Worm (Caenorhabditis elegans): ENCODE results near the gene ins-12.
A peak's percentile ranks its signal among the peaks of the same experiment; 100 is the strongest.

ins-12 gene

DNA sequence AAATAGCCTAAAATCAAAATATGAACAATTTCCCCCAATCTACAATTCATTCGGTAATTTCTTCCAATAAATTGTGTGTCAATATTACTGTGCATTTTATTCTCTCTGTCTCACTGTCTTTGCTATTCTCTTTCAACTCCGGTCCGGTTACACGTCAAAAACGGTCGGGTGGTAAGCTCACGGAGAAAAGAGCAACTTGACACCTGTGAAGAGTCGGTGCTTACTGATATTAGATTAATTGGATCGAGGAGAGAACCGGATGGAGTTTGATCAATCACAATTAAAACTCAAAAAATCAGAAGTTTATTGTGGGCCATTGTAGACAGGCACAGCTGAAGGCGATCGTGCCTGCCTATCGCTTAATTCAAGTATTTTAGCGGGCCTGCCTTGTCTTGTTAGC, 20.5 kb downstream of the ins-12 start (continued):
- 0 out of 2 replicates have a peak, but pooled peaks have one; percentile 47 for TF ChIP-seq bed-1 (GFP tag; IDR thresholded peaks at IDR 0.05)
- peak; percentile 86 for TF ChIP-seq repo-1 (tag; optimal IDR thresholded peaks at IDR 0.05)
- 0 out of 2 replicates have a peak, but pooled peaks have one; percentile 26 for TF ChIP-seq C06A6.2 (GFP tag; conservative IDR thresholded peaks at IDR 0.05)
- TF ChIP-seq cebp-1 (GFP tag; IDR thresholded peaks at IDR 0.05), result no peak
- TF ChIP-seq cebp-1 (tag; optimal IDR thresholded peaks at IDR 0.05), result peak; percentile 40
- TF ChIP-seq lin-35 (GFP tag; optimal IDR thresholded peaks at IDR 0.05), result peak in 1 of 3 experiments; percentile 55

DNA sequence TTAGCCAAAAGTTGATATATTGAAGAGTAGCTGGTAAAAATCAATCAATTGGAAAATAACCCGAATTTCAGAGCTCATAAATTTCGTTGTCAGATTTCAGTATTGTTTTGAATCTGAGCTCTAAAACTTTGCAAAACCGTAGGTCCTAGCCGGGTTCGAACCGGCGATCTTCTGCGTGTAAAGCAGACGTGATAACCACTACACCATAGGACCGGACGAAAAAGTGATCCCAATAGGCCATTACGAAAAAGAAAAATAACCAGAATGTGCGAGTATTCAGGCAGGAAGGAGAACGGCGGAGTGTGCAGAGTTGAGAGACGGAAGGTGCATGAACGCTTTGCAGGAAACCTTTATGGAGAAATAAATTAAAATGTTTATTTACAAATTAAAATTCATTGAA, 22.6 kb downstream of the ins-12 start:
- TF ChIP-seq ekl-4 (GFP tag; IDR thresholded peaks at IDR 0.05) (peak; percentile 40; the same call in 1 of the 2 replicates), nhr-120 (GFP tag; IDR thresholded peaks at IDR 0.05) (no peak), sptf-2 (GFP tag; optimal IDR thresholded peaks at IDR 0.05) (no peak), dpff-1 (tag; optimal IDR thresholded peaks at IDR 0.05) (no peak), atf-7 (tag; optimal IDR thresholded peaks at IDR 0.05) (no peak), let-526 (GFP tag; IDR thresholded peaks at IDR 0.05) (no peak), ceh-79 (tag; optimal IDR thresholded peaks at IDR 0.05) (no peak), lsy-27 (tag; optimal IDR thresholded peaks at IDR 0.05; ENCODE audit: borderline replicate concordance, insufficient read depth) (no peak), madf-6 (GFP tag; IDR thresholded peaks at IDR 0.05) (no peak), sdz-38 (tag; optimal IDR thresholded peaks at IDR 0.05) (no peak), attf-3 (GFP tag; conservative IDR thresholded peaks at IDR 0.05) (0 out of 2 replicates have a peak, but pooled peaks have one; percentile 13), F33H1.4 (GFP tag; IDR thresholded peaks at IDR 0.05) (peak; percentile 27; the same call in 1 of the 2 replicates), K11D2.4 (GFP tag; IDR thresholded peaks at IDR 0.05) (no peak), ceh-100 (GFP tag; IDR thresholded peaks at IDR 0.05) (peak; percentile 53; the same call in 1 of the 2 replicates), repo-1 (tag; optimal IDR thresholded peaks at IDR 0.05) (peak; percentile 15), egl-18 (GFP tag; IDR thresholded peaks at IDR 0.05) (no peak), madf-3 (GFP tag; IDR thresholded peaks at IDR 0.05) (no peak), aptf-2 (GFP tag; conservative IDR thresholded peaks at IDR 0.05) (0 out of 2 replicates have a peak, but pooled peaks have one; percentile 30), ceh-27 (GFP tag; optimal IDR thresholded peaks at IDR 0.05) (peak; percentile 50), hmg-1.2 (GFP tag; IDR thresholded peaks at IDR 0.05) (peak; percentile 71), pbrm-1 (GFP tag; IDR thresholded peaks at IDR 0.05) (no peak), mes-4 (tag; optimal IDR thresholded peaks at IDR 0.05) (peak; percentile 56), ztf-18 (tag; optimal IDR thresholded peaks at IDR 0.05) (peak; percentile 47), rpc-1 (optimal IDR thresholded peaks at IDR 0.05) (peak; percentile 80), rpc-1 (tag; optimal IDR thresholded peaks at IDR 0.05) (peak; percentile 88), T07F8.4 (tag; optimal IDR thresholded peaks at IDR 0.05) (peak; percentile 24), lin-26 (GFP tag; IDR thresholded peaks at IDR 0.05) (peak; percentile 86), D2030.7 (GFP tag; IDR thresholded peaks at IDR 0.05) (0 out of 2 replicates have a peak, but pooled peaks have one; percentile 26), efl-1 (GFP tag; optimal IDR thresholded peaks at IDR 0.05) (no peak), snpc-1.3 (tag; optimal IDR thresholded peaks at IDR 0.05; ENCODE audit: insufficient read depth) (peak; percentile 80), nhr-90 (tag; optimal IDR thresholded peaks at IDR 0.05) (peak; percentile 66), F23B12.7 (tag; optimal IDR thresholded peaks at IDR 0.05; ENCODE audit: insufficient read depth) (peak; percentile 81), egrh-3 (GFP tag; IDR thresholded peaks at IDR 0.05) (no peak), C17E4.6 (GFP tag; IDR thresholded peaks at IDR 0.05) (no peak), nfya-1 (tag; optimal IDR thresholded peaks at IDR 0.05; ENCODE audit: borderline replicate concordance, insufficient read depth) (no peak), bed-1 (GFP tag; IDR thresholded peaks at IDR 0.05) (no peak), ztf-3 (GFP tag; optimal IDR thresholded peaks at IDR 0.05) (no peak), athp-1 (tag; optimal IDR thresholded peaks at IDR 0.05) (peak; percentile 50), K12H6.12 (tag; optimal IDR thresholded peaks at IDR 0.05) (no peak), tbp1 (GFP tag; optimal IDR thresholded peaks at IDR 0.05) (peak; percentile 99), madf-10 (tag; optimal IDR thresholded peaks at IDR 0.05) (peak; percentile 1), mxl-1 (tag; optimal IDR thresholded peaks at IDR 0.05) (peak; percentile 41), snpc-3.4 (tag; optimal IDR thresholded peaks at IDR 0.05) (peak; percentile 22)

All from whole organism, young adult.